Fruit fly (Drosophila melanogaster) whole organism, embryonic: Measurements from ENCODE around the gene CG1575.

Source experiments
- C15 ChIP-seq: fragments of 200-800 bp; sonication (Bioruptor generic); IDR thresholded peaks from 3 replicates; pipeline ENCODE4 v1.3.6; 2022; ENCODE audit warnings: missing biosample characterization, missing genetic modification characterization
- CG10147 ChIP-seq: fragments of 200-800 bp; sonication (Bioruptor generic); optimal IDR thresholded peaks from 2 replicates; lab custom pipeline; 2019; ENCODE audit warnings: missing biosample characterization, mild to moderate bottlenecking, missing genetic modification characterization, moderate library complexity
- CG11093 ChIP-seq: fragments of 200-800 bp; sonication (Bioruptor generic); IDR thresholded peaks from 3 replicates; pipeline ENCODE4 v1.3.6; 2022; ENCODE audit warnings: missing biosample characterization, missing genetic modification characterization
- CG11456 ChIP-seq: fragments of 200-800 bp; sonication (Bioruptor generic); IDR thresholded peaks from 3 replicates; pipeline ENCODE4 v1.3.6; 2022; ENCODE audit warnings: missing biosample characterization, missing genetic modification characterization
- CG12236 ChIP-seq: fragments of 200-800 bp; sonication (Bioruptor generic); optimal IDR thresholded peaks from 2 replicates; lab custom pipeline; 2016; ENCODE audit warnings: missing biosample characterization, missing genetic modification characterization
- CG13894 ChIP-seq: fragments of 200-800 bp; sonication (Bioruptor generic); optimal IDR thresholded peaks from 3 replicates; lab custom pipeline; 2018; ENCODE audit warnings: missing biosample characterization, mild to moderate bottlenecking, missing genetic modification characterization, moderate library complexity
- CG17359 ChIP-seq: fragments of 200-800 bp; sonication (Bioruptor generic); optimal IDR thresholded peaks from 3 replicates; lab custom pipeline; 2018; ENCODE audit warnings: missing biosample characterization, mild to moderate bottlenecking, missing genetic modification characterization, moderate library complexity
- CG17361 ChIP-seq: fragments of 200-800 bp; sonication (Bioruptor generic); IDR thresholded peaks from 3 replicates; pipeline ENCODE4 v1.3.6; 2022; ENCODE audit warnings: missing biosample characterization, missing genetic modification characterization
- CG18599 ChIP-seq: fragments of 200-800 bp; sonication (Bioruptor generic); optimal IDR thresholded peaks from 3 replicates; lab custom pipeline; 2017; ENCODE audit warnings: missing biosample characterization, missing genetic modification characterization, mild to moderate bottlenecking, moderate library complexity, missing genetic modification reagents
- CG2129 ChIP-seq: fragments of 200-800 bp; sonication (Bioruptor generic); IDR thresholded peaks from 2 replicates; pipeline ENCODE4 v1.3.6; 2022; ENCODE audit warnings: missing biosample characterization, missing genetic modification characterization; ENCODE audit not compliant: partially characterized antibody
- CG2202 ChIP-seq: fragments of 200-800 bp; sonication (Bioruptor generic); optimal IDR thresholded peaks from 2 replicates; lab custom pipeline; 2018; ENCODE audit warnings: missing biosample characterization, mild to moderate bottlenecking, missing genetic modification characterization
- CG30020 ChIP-seq: fragments of 200-800 bp; optimal IDR thresholded peaks from 2 replicates; lab custom pipeline; 2019; ENCODE audit warnings: missing biosample characterization, mild to moderate bottlenecking, missing genetic modification characterization, moderate library complexity
- CG3281 ChIP-seq: fragments of 200-800 bp; sonication (Bioruptor generic); optimal IDR thresholded peaks from 3 replicates; lab custom pipeline; 2017; ENCODE audit warnings: missing biosample characterization, mild to moderate bottlenecking, missing genetic modification characterization
- CG34224 ChIP-seq: fragments of 200-800 bp; sonication (Bioruptor generic); IDR thresholded peaks from 3 replicates; pipeline ENCODE4 v1.3.6; 2022; ENCODE audit warnings: missing biosample characterization, missing genetic modification characterization; ENCODE audit not compliant: partially characterized antibody
- CG6791 ChIP-seq: fragments of 200-800 bp; sonication (Bioruptor generic); IDR thresholded peaks from 3 replicates; pipeline ENCODE4 v1.3.6; 2022; ENCODE audit warnings: missing biosample characterization, missing genetic modification characterization; ENCODE audit not compliant: partially characterized antibody
- CG7372 ChIP-seq: fragments of 200-800 bp; sonication (Bioruptor generic); IDR thresholded peaks from 2 replicates; pipeline ENCODE4 v1.3.6; 2022; ENCODE audit warnings: missing biosample characterization, missing genetic modification characterization
- CG7928 ChIP-seq: fragments of 200-800 bp; sonication (Bioruptor generic); optimal IDR thresholded peaks from 2 replicates; lab custom pipeline; 2017; ENCODE audit warnings: missing biosample characterization, mild to moderate bottlenecking, missing genetic modification characterization
- CG8388 ChIP-seq: fragments of 200-800 bp; sonication (Bioruptor generic); optimal IDR thresholded peaks from 2 replicates; lab custom pipeline; 2019; ENCODE audit warnings: missing biosample characterization, mild to moderate bottlenecking, missing genetic modification characterization, moderate library complexity
- CG9932 ChIP-seq: fragments of 200-800 bp; sonication (Bioruptor generic); IDR thresholded peaks from 2 replicates; pipeline ENCODE4 v1.3.6; 2022; ENCODE audit warnings: missing biosample characterization, missing genetic modification characterization
- Dek ChIP-seq: fragments of 200-800 bp; sonication (Bioruptor generic); optimal IDR thresholded peaks from 3 replicates; lab custom pipeline; 2019; ENCODE audit warnings: missing biosample characterization, mild to moderate bottlenecking, missing genetic modification characterization, moderate library complexity
- Hmr ChIP-seq: fragments of 200-800 bp; sonication (Bioruptor generic); optimal IDR thresholded peaks from 3 replicates; lab custom pipeline; 2017; ENCODE audit warnings: mild to moderate bottlenecking, missing biosample characterization, missing genetic modification reagents, missing genetic modification characterization
- Ptx1 ChIP-seq: fragments of 200-800 bp; sonication (Bioruptor generic); IDR thresholded peaks from 2 replicates; pipeline ENCODE4 v1.3.6; 2022; ENCODE audit warnings: missing biosample characterization, missing genetic modification characterization
- Ravus ChIP-seq: fragments of 200-800 bp; sonication (Bioruptor generic); IDR thresholded peaks from 2 replicates; pipeline ENCODE4 v1.3.6; 2022; ENCODE audit warnings: missing biosample characterization, missing genetic modification characterization
- Rx ChIP-seq: fragments of 200-800 bp; sonication (Bioruptor generic); IDR thresholded peaks from 2 replicates; pipeline ENCODE4 v1.3.6; 2022; ENCODE audit warnings: missing biosample characterization, missing genetic modification characterization
- Trl ChIP-seq, 3 experiments: fragments of >200 bp in 2 of 3; fragments of 200-800 bp in 1 of 3; sonication (Bioruptor generic) in 1 of 3; optimal IDR thresholded peaks; 2 replicates in 1 of 3; 3 replicates in 2 of 3; lab custom pipeline; 2016 to 2017; ENCODE audit warnings: missing biosample characterization in 1 of 3, missing genetic modification characterization in 1 of 3
- ac ChIP-seq: fragments of 200-800 bp; sonication (Bioruptor generic); optimal IDR thresholded peaks from 3 replicates; lab custom pipeline; 2017; ENCODE audit warnings: missing biosample characterization, mild to moderate bottlenecking, missing genetic modification characterization
- al ChIP-seq: fragments of 200-800 bp; sonication (Bioruptor generic); IDR thresholded peaks from 2 replicates; pipeline ENCODE4 v1.3.6; 2022; ENCODE audit warnings: missing biosample characterization, missing genetic modification characterization
- ap ChIP-seq: fragments of 200-800 bp; sonication (Bioruptor generic); IDR thresholded peaks from 2 replicates; pipeline ENCODE4 v1.3.6; 2022; ENCODE audit warnings: missing biosample characterization, missing genetic modification characterization
- ase ChIP-seq: fragments of 200-800 bp; sonication (Bioruptor generic); IDR thresholded peaks from 3 replicates; pipeline ENCODE4 v1.3.6; 2022; ENCODE audit warnings: missing biosample characterization, missing genetic modification characterization
- btn ChIP-seq: fragments of 200-800 bp; sonication (Bioruptor generic); optimal IDR thresholded peaks from 2 replicates; lab custom pipeline; 2016; ENCODE audit warnings: missing biosample characterization, missing genetic modification characterization
- chinmo ChIP-seq: fragments of 200-800 bp; sonication (Bioruptor generic); IDR thresholded peaks from 4 replicates; pipeline ENCODE4 v1.3.6; 2022; ENCODE audit warnings: missing biosample characterization, missing genetic modification characterization; ENCODE audit not compliant: partially characterized antibody
- dimm ChIP-seq: fragments of 200-800 bp; sonication (Bioruptor generic); IDR thresholded peaks from 2 replicates; pipeline ENCODE4 v1.3.6; 2022; ENCODE audit warnings: missing biosample characterization, missing genetic modification characterization
- dmrt11E ChIP-seq: fragments of 200-800 bp; sonication (Bioruptor generic); optimal IDR thresholded peaks from 3 replicates; lab custom pipeline; 2018; ENCODE audit warnings: missing biosample characterization, mild to moderate bottlenecking, missing genetic modification characterization, moderate library complexity
- ewg ChIP-seq: fragments of 200-800 bp; sonication (Bioruptor generic); optimal IDR thresholded peaks from 3 replicates; lab custom pipeline; 2017; ENCODE audit warnings: mild to moderate bottlenecking, missing biosample characterization, missing genetic modification reagents, missing genetic modification characterization
- gcm2 ChIP-seq: fragments of 200-800 bp; sonication (Bioruptor generic); optimal IDR thresholded peaks from 2 replicates; lab custom pipeline; 2016; ENCODE audit warnings: missing biosample characterization, missing genetic modification characterization
- gem ChIP-seq: fragments of 200-800 bp; sonication (Bioruptor generic); optimal IDR thresholded peaks from 2 replicates; lab custom pipeline; 2019; ENCODE audit warnings: missing biosample characterization, mild to moderate bottlenecking, missing genetic modification characterization, moderate library complexity
- inv ChIP-seq: fragments of 200-800 bp; sonication (Bioruptor generic); IDR thresholded peaks from 2 replicates; pipeline ENCODE4 v1.3.6; 2022; ENCODE audit warnings: missing biosample characterization, missing genetic modification characterization; ENCODE audit not compliant: partially characterized antibody
- luna ChIP-seq: fragments of 200-800 bp; sonication (Bioruptor generic); optimal IDR thresholded peaks from 2 replicates; lab custom pipeline; 2016; ENCODE audit warnings: missing biosample characterization, missing genetic modification characterization
- pfk ChIP-seq: fragments of 200-800 bp; sonication (Bioruptor generic); optimal IDR thresholded peaks from 2 replicates; lab custom pipeline; 2018; ENCODE audit warnings: missing biosample characterization, mild to moderate bottlenecking, missing genetic modification characterization, moderate library complexity
- run ChIP-seq: fragments of 200-800 bp; sonication (Bioruptor generic); optimal IDR thresholded peaks from 3 replicates; lab custom pipeline; 2018; ENCODE audit warnings: missing biosample characterization, mild to moderate bottlenecking, missing genetic modification characterization
- sc ChIP-seq, 3 experiments: fragments of >200 bp in 2 of 3; fragments of 200-800 bp in 1 of 3; sonication (Bioruptor generic) in 1 of 3; optimal IDR thresholded peaks; 2 replicates in 2 of 3; 3 replicates in 1 of 3; lab custom pipeline; 2017; ENCODE audit warnings: mild to moderate bottlenecking in 1 of 3, missing biosample characterization in 1 of 3, missing genetic modification characterization in 1 of 3, missing genetic modification reagents in 1 of 3
- scrt ChIP-seq: fragments of 200-800 bp; sonication (Bioruptor generic); optimal IDR thresholded peaks from 2 replicates; lab custom pipeline; 2018; ENCODE audit warnings: missing biosample characterization, mild to moderate bottlenecking, missing genetic modification characterization, moderate library complexity
- sr ChIP-seq: fragments of 200-800 bp; sonication (Bioruptor generic); IDR thresholded peaks from 3 replicates; pipeline ENCODE4 v1.3.6; 2022; ENCODE audit warnings: missing biosample characterization, missing genetic modification characterization
- ssp ChIP-seq: fragments of 200-800 bp; sonication (Bioruptor generic); IDR thresholded peaks from 2 replicates; pipeline ENCODE4 v1.3.6; 2022; ENCODE audit warnings: missing biosample characterization, missing genetic modification characterization
- tap ChIP-seq: fragments of 200-800 bp; optimal IDR thresholded peaks from 3 replicates; lab custom pipeline; 2019; ENCODE audit warnings: missing biosample characterization, mild to moderate bottlenecking, missing genetic modification characterization, moderate library complexity
- vvl ChIP-seq: fragments of 200-800 bp; sonication (Bioruptor generic); IDR thresholded peaks from 2 replicates; pipeline ENCODE4 v1.3.6; 2022; ENCODE audit warnings: missing biosample characterization, missing genetic modification characterization
- wdn ChIP-seq: fragments of 200-800 bp; sonication (Bioruptor generic); IDR thresholded peaks from 2 replicates; pipeline ENCODE4 v1.3.6; 2022; ENCODE audit warnings: missing biosample characterization, missing genetic modification characterization
- z ChIP-seq: fragments of 200-800 bp; sonication (Bioruptor generic); IDR thresholded peaks from 3 replicates; pipeline ENCODE4 v1.3.6; 2022; ENCODE audit warnings: missing biosample characterization, missing genetic modification characterization

Gene CG1575

dm6 chrX:8131693-8132313 lies 15.0 kb downstream of the CG1575 start, which contains the start of gene CG10958 (continued):
- TF ChIP-seq CG7372 (GFP tag; lab: Robert Waterston, UW) (no peak), luna (GFP tag; lab: Kevin White, UChicago) (no peak), ac (GFP tag; lab: Kevin White, UChicago) (no peak), CG30020 (tag; lab: Kevin White, UChicago) (peak; percentile 11), CG7928 (GFP tag; lab: Kevin White, UChicago) (no peak), Trl (optimal IDR thresholded peaks at IDR 0.05; lab: Kevin White, UChicago) (no peak), Trl (GFP tag; optimal IDR thresholded peaks at IDR 0.05; lab: Kevin White, UChicago) (peak; percentile 12), tap (tag; lab: Kevin White, UChicago) (no peak), CG11093 (GFP tag; lab: Robert Waterston, UW) (no peak), dimm (GFP tag; lab: Robert Waterston, UW) (no peak), CG2202 (tag; lab: Kevin White, UChicago) (no peak), CG17359 (tag; lab: Kevin White, UChicago) (peak; percentile 49), Hmr (GFP tag; lab: Kevin White, UChicago) (peak; percentile 56), CG17361 (GFP tag; lab: Robert Waterston, UW) (peak; percentile 65; the same call in 2 of the 3 replicates), ewg (GFP tag; lab: Kevin White, UChicago) (no peak), CG18599 (GFP tag; lab: Kevin White, UChicago) (peak; percentile 76), Ptx1 (peak; percentile 73), C15 (no peak), CG8388 (GFP tag; lab: Kevin White, UChicago) (peak; percentile 45), vvl (GFP tag; lab: Robert Waterston, UW) (peak; percentile 64; the same call in 1 of the 2 replicates), Rx (0 out of 2 replicates have a peak, but pooled peaks have one; percentile 30), pfk (GFP tag; lab: Kevin White, UChicago) (no peak), scrt (GFP tag; lab: Kevin White, UChicago) (no peak), ap (peak; percentile 39; the same call in 1 of the 2 replicates), chinmo (GFP tag; lab: Robert Waterston, UW) (no peak), CG12236 (GFP tag; lab: Kevin White, UChicago) (no peak), dmrt11E (tag; lab: Kevin White, UChicago) (peak; percentile 33), sr (no peak), CG9932 (GFP tag; lab: Robert Waterston, UW) (peak; percentile 69), CG11456 (GFP tag; lab: Robert Waterston, UW) (peak; percentile 52; the same call in 1 of the 3 replicates), gcm2 (GFP tag; lab: Kevin White, UChicago) (no peak), CG3281 (GFP tag; lab: Kevin White, UChicago) (peak; percentile 33), ase (0 out of 3 replicates have a peak, but pooled peaks have one; percentile 32), CG10147 (GFP tag; lab: Kevin White, UChicago) (peak; percentile 11), al (GFP tag; lab: Robert Waterston, UW) (no peak; the same call in 1 of the 2 replicates), Ravus (GFP tag; lab: Robert Waterston, UW) (no peak), inv (GFP tag; lab: Robert Waterston, UW) (no peak), sc (optimal IDR thresholded peaks at IDR 0.05; lab: Kevin White, UChicago) (no peak), sc (GFP tag; optimal IDR thresholded peaks at IDR 0.05; lab: Kevin White, UChicago) (no peak), CG34224 (GFP tag; lab: Robert Waterston, UW) (no peak), CG6791 (0 out of 3 replicates have a peak, but pooled peaks have one; percentile 31), CG13894 (peak; percentile 23), wdn (0 out of 2 replicates have a peak, but pooled peaks have one; percentile 27), CG2129 (GFP tag; lab: Robert Waterston, UW) (no peak), run (peak; percentile 1), ssp (GFP tag; lab: Robert Waterston, UW) (peak; percentile 38; the same call in 1 of the 2 replicates), z (GFP tag; lab: Robert Waterston, UW) (no peak), gem (tag; lab: Kevin White, UChicago) (peak; percentile 77), btn (GFP tag; lab: Kevin White, UChicago) (no peak), Dek (tag; lab: Kevin White, UChicago) (peak; percentile 31)
